Worm (Caenorhabditis elegans): ENCODE measurements around the gene taf-3.

taf-3 gene

ce11 chrX:16331932-16332485 is at the start of gene taf-3:
taf-3 (plus strand) TSS chrX:16332435.
- TF ChIP-seq sma-3 (GFP tag; optimal IDR thresholded peaks at IDR 0.05) (no peak), unc-55 (GFP tag; optimal IDR thresholded peaks at IDR 0.05) (peak; percentile 68), nhr-129 (tag; optimal IDR thresholded peaks at IDR 0.05) (peak; percentile 83), zag-1 (tag; optimal IDR thresholded peaks at IDR 0.05) (no peak), ztf-4 (tag; optimal IDR thresholded peaks at IDR 0.05) (no peak), unc-39 (tag; optimal IDR thresholded peaks at IDR 0.05) (no peak), lsy-2 (tag; optimal IDR thresholded peaks at IDR 0.05) (peak in 1 of 2 experiments; percentile 62), nhr-6 (tag; optimal IDR thresholded peaks at IDR 0.05) (no peak), fos-1 (tag; optimal IDR thresholded peaks at IDR 0.05) (peak; percentile 83), lin-11 (tag; optimal IDR thresholded peaks at IDR 0.05) (peak; percentile 6), C34F6.9 (tag; optimal IDR thresholded peaks at IDR 0.05) (peak; percentile 72), nhr-12 (tag; optimal IDR thresholded peaks at IDR 0.05) (no peak), F13H6.1 (tag; optimal IDR thresholded peaks at IDR 0.05) (peak; percentile 50), nhr-11 (tag; optimal IDR thresholded peaks at IDR 0.05) (no peak), nhr-25 (tag; optimal IDR thresholded peaks at IDR 0.05) (peak; percentile 62), sma-9 (GFP tag; optimal IDR thresholded peaks at IDR 0.05) (peak; percentile 57), sma-9 (tag; optimal IDR thresholded peaks at IDR 0.05) (no peak), crh-2 (tag; optimal IDR thresholded peaks at IDR 0.05) (peak; percentile 62)

ce11 chrX:16283103-16283502 is 49.1 kb upstream of the taf-3 start, which contains the start of gene F52E10.2:
F52E10.2 (minus strand) TSS chrX:16283203.
- TF ChIP-seq skn-1 (tag; optimal IDR thresholded peaks at IDR 0.05): no peak

ce11 chrX:16285151-16285550 is 47.1 kb upstream of the taf-3 start:
- no peak for TF ChIP-seq alr-1 (tag; optimal IDR thresholded peaks at IDR 0.05)
- TF ChIP-seq ztf-1 (GFP tag; conservative IDR thresholded peaks at IDR 0.05): no peak
- peak; percentile 0 for TF ChIP-seq sma-3 (GFP tag; optimal IDR thresholded peaks at IDR 0.05)
- no peak for TF ChIP-seq nhr-129 (tag; optimal IDR thresholded peaks at IDR 0.05)

- TF ChIP-seq nhr-129 (tag; optimal IDR thresholded peaks at IDR 0.05) (no peak), snpc-4 (tag; optimal IDR thresholded peaks at IDR 0.05) (peak; percentile 75)
These were observed 42.6 kb upstream of the taf-3 start for ce11 chrX:16289635-16290034.

ce11 chrX:16290536-16290935 is 41.7 kb upstream of the taf-3 start:
- TF ChIP-seq sem-4 (tag; optimal IDR thresholded peaks at IDR 0.05) (no peak), peb-1 (tag; optimal IDR thresholded peaks at IDR 0.05) (no peak), mbf-1 (tag; optimal IDR thresholded peaks at IDR 0.05) (no peak), nhr-11 (tag; optimal IDR thresholded peaks at IDR 0.05) (no peak), snpc-4 (tag; optimal IDR thresholded peaks at IDR 0.05) (no peak), lsy-2 (tag; optimal IDR thresholded peaks at IDR 0.05) (no peak), elt-1 (tag; optimal IDR thresholded peaks at IDR 0.05) (no peak), Y55F3AM.14 (GFP tag; optimal IDR thresholded peaks at IDR 0.05) (no peak), zag-1 (tag; optimal IDR thresholded peaks at IDR 0.05) (no peak), unc-62 (GFP tag; optimal IDR thresholded peaks at IDR 0.05) (no peak), nhr-25 (tag; optimal IDR thresholded peaks at IDR 0.05) (peak; percentile 72), sma-9 (GFP tag; optimal IDR thresholded peaks at IDR 0.05) (peak; percentile 70), sma-9 (tag; optimal IDR thresholded peaks at IDR 0.05) (no peak), ztf-4 (tag; optimal IDR thresholded peaks at IDR 0.05) (no peak), F13H6.1 (tag; optimal IDR thresholded peaks at IDR 0.05) (no peak), crh-2 (tag; optimal IDR thresholded peaks at IDR 0.05) (peak; percentile 25), ztf-11 (tag; optimal IDR thresholded peaks at IDR 0.05) (no peak), R02D3.7 (tag; optimal IDR thresholded peaks at IDR 0.05) (no peak), lin-13 (GFP tag; optimal IDR thresholded peaks at IDR 0.05) (no peak), sma-3 (GFP tag; optimal IDR thresholded peaks at IDR 0.05) (peak; percentile 11), ZK546.5 (tag; optimal IDR thresholded peaks at IDR 0.05) (no peak), nhr-23 (tag; optimal IDR thresholded peaks at IDR 0.05) (no peak), ztf-1 (GFP tag; conservative IDR thresholded peaks at IDR 0.05) (no peak), aly-2 (tag; optimal IDR thresholded peaks at IDR 0.05) (no peak), lin-11 (tag; optimal IDR thresholded peaks at IDR 0.05) (no peak)

Measured in whole organism, L2 larva.